Fruit fly (Drosophila melanogaster) whole organism, pupa: ENCODE results near the gene Ptp61F.
A peak's percentile ranks its signal among the peaks of the same experiment; 100 is the strongest.

Experiments used
- CG10348 ChIP-seq: fragments of 200-800 bp; sonication (Bioruptor generic); IDR thresholded peaks from 2 replicates; pipeline ENCODE4 v1.3.6; 2022; ENCODE audit warnings: missing biosample characterization, missing genetic modification characterization
- CG13204 ChIP-seq: fragments of 200-800 bp; sonication (Bioruptor generic); optimal IDR thresholded peaks from 2 replicates; lab custom pipeline; 2018; ENCODE audit warnings: missing biosample characterization, mild to moderate bottlenecking, missing genetic modification characterization, moderate library complexity
- CG8159 ChIP-seq: fragments of 200-800 bp; sonication (Bioruptor generic); optimal IDR thresholded peaks from 3 replicates; lab custom pipeline; 2018; ENCODE audit warnings: missing biosample characterization, mild to moderate bottlenecking, missing genetic modification characterization, moderate library complexity
- CG8301 ChIP-seq: fragments of 200-800 bp; sonication (Bioruptor generic); optimal IDR thresholded peaks from 2 replicates; lab custom pipeline; 2018; ENCODE audit warnings: missing biosample characterization, mild to moderate bottlenecking, missing genetic modification characterization
- fd96Ca ChIP-seq: fragments of 200-800 bp; sonication (Bioruptor generic); IDR thresholded peaks from 3 replicates; pipeline ENCODE4 v1.3.6; 2022; ENCODE audit warnings: missing biosample characterization, missing genetic modification characterization

- TF ChIP-seq CG10348 (GFP tag; lab: Robert Waterston, UW) (no peak), CG8301 (tag; lab: Kevin White, UChicago) (no peak), CG8159 (tag; lab: Kevin White, UChicago) (no peak), CG13204 (GFP tag; lab: Kevin White, UChicago) (peak; percentile 15), fd96Ca (GFP tag; lab: Robert Waterston, UW) (no peak)
These were observed 17.8 kb downstream of the Ptp61F start for dm6 chr3L:1457281-1457680.
